Worm (Caenorhabditis elegans) whole organism, young adult: ENCODE results near the gene msp-63.

Source experiments
- B0261.1 ChIP-seq: sonication (generic microtip); optimal IDR thresholded peaks from 2 replicates; lab custom pipeline; 2016; ENCODE audit warnings: mild to moderate bottlenecking, missing genetic modification characterization, moderate library complexity, missing compliant biosample characterization
- F33H1.4 ChIP-seq: fragments of 200-800 bp; sonication (Bioruptor generic); IDR thresholded peaks from 2 replicates; pipeline ENCODE4 v1.3.6; 2022; ENCODE audit warnings: missing genetic modification reagents, missing genetic modification characterization, missing compliant biosample characterization
- F39B2.1 ChIP-seq: fragments of 200-800 bp; sonication (Bioruptor generic); IDR thresholded peaks from 2 replicates; pipeline ENCODE4 v1.3.6; 2022; ENCODE audit warnings: missing genetic modification reagents, missing genetic modification characterization, missing compliant biosample characterization
- F52B5.7 ChIP-seq: sonication (generic microtip); optimal IDR thresholded peaks from 2 replicates; lab custom pipeline; 2016; ENCODE audit warnings: mild to moderate bottlenecking, missing genetic modification characterization, missing compliant biosample characterization
- F55B11.4 ChIP-seq: sonication (generic microtip); optimal IDR thresholded peaks from 2 replicates; lab custom pipeline; 2016; ENCODE audit warnings: missing compliant biosample characterization, missing genetic modification characterization, borderline replicate concordance; ENCODE audit not compliant: insufficient read depth
- K12H6.12 ChIP-seq: fragments of 200-800 bp; sonication (Bioruptor generic); optimal IDR thresholded peaks from 2 replicates; lab custom pipeline; 2018; ENCODE audit warnings: mild to moderate bottlenecking, missing genetic modification characterization, missing compliant biosample characterization
- T07F8.4 ChIP-seq: sonication (generic microtip); optimal IDR thresholded peaks from 2 replicates; lab custom pipeline; 2016; ENCODE audit warnings: mild to moderate bottlenecking, missing genetic modification characterization, moderate library complexity, missing compliant biosample characterization
- Y53F4B.3 ChIP-seq: fragments of 200-800 bp; sonication (Bioruptor generic); IDR thresholded peaks from 2 replicates; pipeline ENCODE4 v1.3.6; 2022; ENCODE audit warnings: missing genetic modification reagents, missing genetic modification characterization, missing compliant biosample characterization
- Y53G8AR.9 ChIP-seq: fragments of 200-800 bp; sonication (Bioruptor generic); conservative IDR thresholded peaks from 2 replicates; pipeline ENCODE4 v1.3.6; 2022; ENCODE audit warnings: missing genetic modification reagents, missing genetic modification characterization, missing compliant biosample characterization
- Y56A3A.18 ChIP-seq: fragments of 200-800 bp; sonication (Bioruptor generic); IDR thresholded peaks from 2 replicates; pipeline ENCODE4 v1.3.6; 2022; ENCODE audit warnings: missing genetic modification reagents, missing genetic modification characterization, missing compliant biosample characterization
- Y79H2A.3 ChIP-seq: fragments of 200-800 bp; sonication (Bioruptor generic); conservative IDR thresholded peaks from 2 replicates; pipeline ENCODE4 v1.3.6; 2022; ENCODE audit warnings: missing genetic modification reagents, missing genetic modification characterization, missing compliant biosample characterization
- atf-7 ChIP-seq: sonication (generic microtip); optimal IDR thresholded peaks from 2 replicates; lab custom pipeline; 2017; ENCODE audit warnings: mild to moderate bottlenecking, missing genetic modification characterization, missing compliant biosample characterization
- attf-5 ChIP-seq: fragments of 200-800 bp; sonication (Bioruptor generic); optimal IDR thresholded peaks from 2 replicates; lab custom pipeline; 2018; ENCODE audit warnings: mild to moderate bottlenecking, missing genetic modification characterization, missing compliant biosample characterization
- cebp-1 ChIP-seq, 2 experiments: fragments of 200-800 bp in 1 of 2; sonication (Bioruptor generic) in 1 of 2; sonication (generic microtip) in 1 of 2; IDR thresholded peaks in 1 of 2; optimal IDR thresholded peaks in 1 of 2; 2 replicates each; pipeline versions ENCODE4 v1.3.6 to Lab custom; 2017 to 2022; ENCODE audit warnings: missing compliant biosample characterization in 2 of 2, missing genetic modification characterization in 2 of 2, mild to moderate bottlenecking in 1 of 2, missing genetic modification reagents in 1 of 2, moderate library complexity in 1 of 2
- cebp-2 ChIP-seq: fragments of 200-800 bp; sonication (Bioruptor generic); IDR thresholded peaks from 2 replicates; pipeline ENCODE4 v1.3.6; 2022; ENCODE audit warnings: missing genetic modification characterization, missing compliant biosample characterization
- ceh-100 ChIP-seq: fragments of 200-800 bp; sonication (Bioruptor generic); IDR thresholded peaks from 2 replicates; pipeline ENCODE4 v1.3.6; 2022; ENCODE audit warnings: missing genetic modification reagents, missing genetic modification characterization, missing compliant biosample characterization
- ceh-27 ChIP-seq: fragments of 200-800 bp; sonication (Bioruptor generic); optimal IDR thresholded peaks from 2 replicates; lab custom pipeline; 2018; ENCODE audit warnings: mild to moderate bottlenecking, missing genetic modification characterization, moderate library complexity, missing compliant biosample characterization
- ceh-91 ChIP-seq: fragments of 200-800 bp; sonication (Bioruptor generic); IDR thresholded peaks from 2 replicates; pipeline ENCODE4 v1.3.6; 2022; ENCODE audit warnings: missing genetic modification reagents, missing genetic modification characterization, missing compliant biosample characterization
- dox-1 ChIP-seq: fragments of 200-800 bp; sonication (Bioruptor generic); IDR thresholded peaks from 2 replicates; pipeline ENCODE4 v1.3.6; 2022; ENCODE audit warnings: missing genetic modification reagents, missing genetic modification characterization, missing compliant biosample characterization
- egl-44 ChIP-seq: fragments of 200-800 bp; sonication (Bioruptor generic); IDR thresholded peaks from 2 replicates; pipeline ENCODE4 v1.3.6; 2022; ENCODE audit warnings: missing genetic modification reagents, missing genetic modification characterization, missing compliant biosample characterization
- egrh-3 ChIP-seq: fragments of 200-800 bp; sonication (Bioruptor generic); IDR thresholded peaks from 2 replicates; pipeline ENCODE4 v1.3.6; 2022; ENCODE audit warnings: missing genetic modification reagents, missing genetic modification characterization, missing compliant biosample characterization
- ekl-4 ChIP-seq: fragments of 200-800 bp; sonication (Bioruptor generic); IDR thresholded peaks from 2 replicates; pipeline ENCODE4 v1.3.6; 2022; ENCODE audit warnings: missing genetic modification reagents, missing genetic modification characterization, missing compliant biosample characterization
- fkh-3 ChIP-seq: sonication (generic microtip); optimal IDR thresholded peaks from 2 replicates; lab custom pipeline; 2016; ENCODE audit warnings: mild to moderate bottlenecking, missing genetic modification characterization, missing compliant biosample characterization
- him-1 ChIP-seq: sonication (generic microtip); optimal IDR thresholded peaks from 2 replicates; lab custom pipeline; 2016; ENCODE audit warnings: missing genotype, missing genetic modification reagents, missing genetic modification characterization, missing compliant biosample characterization
- hmg-1.2 ChIP-seq: fragments of 200-800 bp; sonication (Bioruptor generic); IDR thresholded peaks from 2 replicates; pipeline ENCODE4 v1.3.6; 2022; ENCODE audit warnings: missing genetic modification reagents, missing genetic modification characterization, missing compliant biosample characterization
- lir-1 ChIP-seq: fragments of 200-800 bp; sonication (Bioruptor generic); conservative IDR thresholded peaks from 2 replicates; pipeline ENCODE4 v1.3.6; 2022; ENCODE audit warnings: missing genetic modification reagents, missing genetic modification characterization, missing compliant biosample characterization
- lsl-1 ChIP-seq: fragments of 200-800 bp; sonication (Bioruptor generic); optimal IDR thresholded peaks from 2 replicates; lab custom pipeline; 2018; ENCODE audit warnings: mild to moderate bottlenecking, missing genetic modification characterization, moderate library complexity, missing compliant biosample characterization
- madf-10 ChIP-seq: sonication (generic microtip); optimal IDR thresholded peaks from 2 replicates; lab custom pipeline; 2016; ENCODE audit warnings: mild to moderate bottlenecking, missing genetic modification characterization, missing compliant biosample characterization
- madf-3 ChIP-seq: fragments of 200-800 bp; sonication (Bioruptor generic); IDR thresholded peaks from 2 replicates; pipeline ENCODE4 v1.3.6; 2022; ENCODE audit warnings: missing genetic modification reagents, missing genetic modification characterization, missing compliant biosample characterization
- madf-8 ChIP-seq: fragments of 200-800 bp; sonication (Bioruptor generic); conservative IDR thresholded peaks from 2 replicates; pipeline ENCODE4 v1.3.6; 2022; ENCODE audit warnings: missing genetic modification reagents, missing genetic modification characterization, missing compliant biosample characterization
- mcd-1 ChIP-seq: fragments of 200-800 bp; sonication (Bioruptor generic); IDR thresholded peaks from 2 replicates; pipeline ENCODE4 v1.3.6; 2022; ENCODE audit warnings: missing genetic modification reagents, missing genetic modification characterization, missing compliant biosample characterization
- nfyb-1 ChIP-seq: fragments of 200-800 bp; sonication (Bioruptor generic); IDR thresholded peaks from 2 replicates; pipeline ENCODE4 v1.3.6; 2022; ENCODE audit warnings: missing genetic modification reagents, missing genetic modification characterization, missing compliant biosample characterization
- nhr-90 ChIP-seq: sonication (generic microtip); optimal IDR thresholded peaks from 2 replicates; lab custom pipeline; 2016; ENCODE audit warnings: missing genotype, mild to moderate bottlenecking, missing genetic modification characterization, missing compliant biosample characterization
- pbrm-1 ChIP-seq: fragments of 200-800 bp; sonication (Bioruptor generic); IDR thresholded peaks from 2 replicates; pipeline ENCODE4 v1.3.6; 2022; ENCODE audit warnings: missing genetic modification reagents, missing genetic modification characterization, missing compliant biosample characterization
- rcor-1 ChIP-seq: fragments of 200-800 bp; sonication (Bioruptor generic); IDR thresholded peaks from 2 replicates; pipeline ENCODE4 v1.3.6; 2022; ENCODE audit warnings: missing genetic modification reagents, missing genetic modification characterization, missing compliant biosample characterization
- rec-8 ChIP-seq, 2 experiments: sonication (generic microtip); optimal IDR thresholded peaks; 2 replicates each; lab custom pipeline; 2016; ENCODE audit warnings: mild to moderate bottlenecking in 2 of 2, missing genetic modification characterization in 2 of 2, missing genetic modification reagents in 2 of 2, missing genotype in 2 of 2, missing biosample characterization in 1 of 2, missing compliant biosample characterization in 1 of 2, moderate library complexity in 1 of 2
- repo-1 ChIP-seq: sonication (generic microtip); optimal IDR thresholded peaks from 2 replicates; lab custom pipeline; 2017; ENCODE audit warnings: mild to moderate bottlenecking, missing genetic modification characterization, missing compliant biosample characterization
- snpc-4 ChIP-seq, 5 experiments: fragments of 150-350 bp in 1 of 5; sonication (generic microtip) in 4 of 5; optimal IDR thresholded peaks; 2 replicates each; lab custom pipeline; 2014 to 2018; ENCODE audit warnings: missing genetic modification characterization in 5 of 5, missing biosample characterization in 3 of 5, antibody characterized with exemption in 2 of 5, mild to moderate bottlenecking in 2 of 5, missing compliant biosample characterization in 2 of 5, missing genotype in 2 of 5, moderate library complexity in 2 of 5, missing genetic modification reagents in 1 of 5
- sptf-2 ChIP-seq: fragments of 200-800 bp; sonication (Bioruptor generic); optimal IDR thresholded peaks from 2 replicates; lab custom pipeline; 2018; ENCODE audit warnings: mild to moderate bottlenecking, missing genetic modification characterization, missing compliant biosample characterization
- tbp1 ChIP-seq: fragments of 200-800 bp; sonication (Bioruptor generic); optimal IDR thresholded peaks from 2 replicates; lab custom pipeline; 2018; ENCODE audit warnings: mild to moderate bottlenecking, missing genetic modification characterization, missing compliant biosample characterization
- tlf-1 ChIP-seq: fragments of 200-800 bp; sonication (Bioruptor generic); optimal IDR thresholded peaks from 2 replicates; lab custom pipeline; 2018; ENCODE audit warnings: mild to moderate bottlenecking, missing genetic modification characterization, missing compliant biosample characterization
- zfh-2 ChIP-seq: fragments of 200-800 bp; sonication (Bioruptor generic); conservative IDR thresholded peaks from 2 replicates; pipeline ENCODE4 v1.3.6; 2022; ENCODE audit warnings: missing genetic modification reagents, missing genetic modification characterization, missing compliant biosample characterization
- zim-3 ChIP-seq: sonication (generic microtip); optimal IDR thresholded peaks from 2 replicates; lab custom pipeline; 2017; ENCODE audit warnings: mild to moderate bottlenecking, missing genetic modification characterization, moderate library complexity, missing compliant biosample characterization
- ztf-18 ChIP-seq: sonication (generic microtip); optimal IDR thresholded peaks from 2 replicates; lab custom pipeline; 2016; ENCODE audit warnings: missing genotype, mild to moderate bottlenecking, missing genetic modification characterization, missing compliant biosample characterization
- ztf-6 ChIP-seq: fragments of 200-800 bp; sonication (Bioruptor generic); IDR thresholded peaks from 2 replicates; pipeline ENCODE4 v1.3.6; 2022; ENCODE audit warnings: missing genetic modification reagents, missing genetic modification characterization, missing compliant biosample characterization

Gene msp-63

ce11 chrII:5772547-5773142 lies 24.6 kb downstream of the msp-63 start (continued):
- TF ChIP-seq F33H1.4 (GFP tag; lab: Robert Waterston, UW) = 0 out of 2 replicates have a peak, but pooled peaks have one; percentile 13
- TF ChIP-seq ceh-27 (GFP tag; lab: Kevin White, UChicago) = peak; percentile 75
- TF ChIP-seq Y53F4B.3 (GFP tag; lab: Robert Waterston, UW) = peak; percentile 56; the same call in 1 of the 2 replicates
- TF ChIP-seq K12H6.12 (tag; lab: Kevin White, UChicago) = peak; percentile 13
- TF ChIP-seq zfh-2 (GFP tag; lab: Robert Waterston, UW) = peak; percentile 59; the same call in 1 of the 2 replicates
- TF ChIP-seq F39B2.1 (GFP tag; lab: Robert Waterston, UW) = no peak
- TF ChIP-seq cebp-1 (GFP tag; IDR thresholded peaks at IDR 0.05; lab: Robert Waterston, UW) = no peak
- no peak for TF ChIP-seq cebp-1 (tag; optimal IDR thresholded peaks at IDR 0.05; lab: Kevin White, UChicago)
- TF ChIP-seq ceh-91 (GFP tag; lab: Robert Waterston, UW) = no peak
- no peak for TF ChIP-seq snpc-4 (GFP tag; optimal IDR thresholded peaks at IDR 0.05; lab: Kevin White, UChicago)
- TF ChIP-seq snpc-4 (tag; optimal IDR thresholded peaks at IDR 0.05; lab: Kevin White, UChicago) = peak in 3 of 4 experiments; percentile 0 to 70 (median 62)
- no peak for TF ChIP-seq sptf-2 (GFP tag; lab: Kevin White, UChicago)
- TF ChIP-seq atf-7 (tag; lab: Kevin White, UChicago) = peak; percentile 6
- peak; percentile 83 for TF ChIP-seq nfyb-1 (GFP tag; lab: Robert Waterston, UW)
- peak; percentile 25 for TF ChIP-seq madf-10 (tag; lab: Kevin White, UChicago)
- TF ChIP-seq Y53G8AR.9 (GFP tag; lab: Robert Waterston, UW) = 0 out of 2 replicates have a peak, but pooled peaks have one; percentile 57
- TF ChIP-seq Y79H2A.3 (GFP tag; lab: Robert Waterston, UW) = peak; percentile 47; the same call in 1 of the 2 replicates
- peak; percentile 12 for TF ChIP-seq F52B5.7 (tag; lab: Kevin White, UChicago)
- no peak for TF ChIP-seq cebp-2
- TF ChIP-seq madf-8 = no peak
- TF ChIP-seq rcor-1 (GFP tag; lab: Robert Waterston, UW) = peak; percentile 64
- TF ChIP-seq egrh-3 (GFP tag; lab: Robert Waterston, UW) = peak; percentile 33; the same call in 1 of the 2 replicates
- peak; percentile 16 to 63 for TF ChIP-seq rec-8 (tag; optimal IDR thresholded peaks at IDR 0.05; lab: Kevin White, UChicago)
- peak; percentile 73; the same call in 1 of the 2 replicates for TF ChIP-seq ztf-6 (GFP tag; lab: Robert Waterston, UW)
- TF ChIP-seq him-1 = peak; percentile 80
- TF ChIP-seq T07F8.4 (tag; lab: Kevin White, UChicago) = peak; percentile 37
- TF ChIP-seq tbp1 (GFP tag; lab: Kevin White, UChicago) = peak; percentile 95
- 0 out of 2 replicates have a peak, but pooled peaks have one; percentile 55 for TF ChIP-seq madf-3 (GFP tag; lab: Robert Waterston, UW)
- peak; percentile 7 for TF ChIP-seq tlf-1 (GFP tag; lab: Kevin White, UChicago)
- peak; percentile 58 for TF ChIP-seq nhr-90 (tag; lab: Kevin White, UChicago)
- TF ChIP-seq lir-1 (GFP tag; lab: Robert Waterston, UW) = 0 out of 2 replicates have a peak, but pooled peaks have one; percentile 8
- TF ChIP-seq ztf-18 = peak; percentile 58
- peak; percentile 38; the same call in 1 of the 2 replicates for TF ChIP-seq mcd-1 (GFP tag; lab: Robert Waterston, UW)
- TF ChIP-seq fkh-3 (tag; lab: Kevin White, UChicago) = peak; percentile 10
- TF ChIP-seq repo-1 (tag; lab: Kevin White, UChicago) = peak; percentile 2
- TF ChIP-seq lsl-1 (GFP tag; lab: Kevin White, UChicago) = no peak
- TF ChIP-seq ceh-100 (GFP tag; lab: Robert Waterston, UW) = 0 out of 2 replicates have a peak, but pooled peaks have one; percentile 27
- peak; percentile 73 for TF ChIP-seq dox-1
- TF ChIP-seq ekl-4 (GFP tag; lab: Robert Waterston, UW) = 0 out of 2 replicates have a peak, but pooled peaks have one; percentile 11
- TF ChIP-seq F55B11.4 (tag; lab: Kevin White, UChicago) = no peak
- peak; percentile 78 for TF ChIP-seq hmg-1.2 (GFP tag; lab: Robert Waterston, UW)
- TF ChIP-seq Y56A3A.18 (GFP tag; lab: Robert Waterston, UW) = peak; percentile 55; the same call in 1 of the 2 replicates
- TF ChIP-seq egl-44 (GFP tag; lab: Robert Waterston, UW) = 0 out of 2 replicates have a peak, but pooled peaks have one; percentile 40
- peak; percentile 90 for TF ChIP-seq B0261.1 (tag; lab: Kevin White, UChicago)
- peak; percentile 35 for TF ChIP-seq attf-5 (GFP tag; lab: Kevin White, UChicago)
- peak; percentile 54 for TF ChIP-seq zim-3 (tag; lab: Kevin White, UChicago)
- 0 out of 2 replicates have a peak, but pooled peaks have one; percentile 40 for TF ChIP-seq pbrm-1 (GFP tag; lab: Robert Waterston, UW)
